Fruit fly (Drosophila melanogaster) whole organism, embryonic: ENCODE results near the gene SsRbeta.

ENCODE experiments used
- Atf6 ChIP-seq: fragments of 200-800 bp; sonication (Bioruptor generic); IDR thresholded peaks from 2 replicates; pipeline ENCODE4 v1.3.6; 2022; ENCODE audit warnings: missing biosample characterization, missing genetic modification characterization
- B-H2 ChIP-seq: fragments of 200-800 bp; sonication (Bioruptor generic); optimal IDR thresholded peaks from 2 replicates; lab custom pipeline; 2018; ENCODE audit warnings: missing biosample characterization, mild to moderate bottlenecking, missing genetic modification characterization
- CG10431 ChIP-seq: fragments of 200-800 bp; sonication (Bioruptor generic); optimal IDR thresholded peaks from 3 replicates; lab custom pipeline; 2018; ENCODE audit warnings: missing biosample characterization, mild to moderate bottlenecking, missing genetic modification characterization
- CG10462 ChIP-seq: fragments of 200-800 bp; sonication (Bioruptor generic); optimal IDR thresholded peaks from 2 replicates; lab custom pipeline; 2016; ENCODE audit warnings: missing biosample characterization, missing genetic modification characterization
- CG10654 ChIP-seq: fragments of 200-800 bp; sonication (Bioruptor generic); optimal IDR thresholded peaks from 2 replicates; lab custom pipeline; 2016; ENCODE audit warnings: missing biosample characterization, missing genetic modification characterization
- CG13287 ChIP-seq: fragments of 200-800 bp; sonication (Bioruptor generic); IDR thresholded peaks from 2 replicates; pipeline ENCODE4 v1.3.6; 2022; ENCODE audit warnings: missing biosample characterization, missing genetic modification characterization; ENCODE audit not compliant: partially characterized antibody
- CG1602 ChIP-seq: fragments of 200-800 bp; sonication (Bioruptor generic); optimal IDR thresholded peaks from 3 replicates; lab custom pipeline; 2016; ENCODE audit warnings: missing biosample characterization, missing genetic modification characterization
- CG17186 ChIP-seq: fragments of 200-800 bp; sonication (Bioruptor generic); optimal IDR thresholded peaks from 3 replicates; lab custom pipeline; 2017; ENCODE audit warnings: missing biosample characterization, missing genetic modification reagents, missing genetic modification characterization
- CG18476 ChIP-seq: fragments of 200-800 bp; sonication (Bioruptor generic); optimal IDR thresholded peaks from 2 replicates; lab custom pipeline; 2016; ENCODE audit warnings: missing biosample characterization, mild to moderate bottlenecking, missing genetic modification characterization
- CG2678 ChIP-seq: fragments of 200-800 bp; sonication (Bioruptor generic); optimal IDR thresholded peaks from 3 replicates; lab custom pipeline; 2019; ENCODE audit warnings: missing biosample characterization, mild to moderate bottlenecking, missing genetic modification characterization, moderate library complexity
- CG31224 ChIP-seq: fragments of 200-800 bp; sonication (Bioruptor generic); IDR thresholded peaks from 2 replicates; pipeline ENCODE4 v1.3.6; 2022; ENCODE audit warnings: missing biosample characterization, missing genetic modification characterization
- CG3838 ChIP-seq: fragments of 200-800 bp; sonication (Bioruptor generic); optimal IDR thresholded peaks from 3 replicates; lab custom pipeline; 2016; ENCODE audit warnings: missing biosample characterization, missing genetic modification characterization
- CG4820 ChIP-seq: fragments of 200-800 bp; sonication (Bioruptor generic); optimal IDR thresholded peaks from 3 replicates; lab custom pipeline; 2016; ENCODE audit warnings: missing biosample characterization, missing genetic modification characterization
- CG7271 ChIP-seq: fragments of 200-800 bp; sonication (Bioruptor generic); optimal IDR thresholded peaks from 2 replicates; lab custom pipeline; 2018; ENCODE audit warnings: missing biosample characterization, mild to moderate bottlenecking, missing genetic modification characterization, moderate library complexity
- CG7357 ChIP-seq: fragments of 200-800 bp; sonication (Bioruptor generic); IDR thresholded peaks from 3 replicates; pipeline ENCODE4 v1.3.6; 2022; ENCODE audit warnings: missing biosample characterization, missing genetic modification characterization
- CG8944 ChIP-seq: fragments of 200-800 bp; sonication (Bioruptor generic); optimal IDR thresholded peaks from 3 replicates; lab custom pipeline; 2016; ENCODE audit warnings: missing biosample characterization, missing genetic modification characterization
- CG9437 ChIP-seq: fragments of 200-800 bp; sonication (Bioruptor generic); optimal IDR thresholded peaks from 2 replicates; lab custom pipeline; 2018; ENCODE audit warnings: missing biosample characterization, mild to moderate bottlenecking, missing genetic modification characterization
- Camta ChIP-seq: fragments of 200-800 bp; sonication (Bioruptor generic); optimal IDR thresholded peaks from 2 replicates; lab custom pipeline; 2016; ENCODE audit warnings: missing biosample characterization, missing genetic modification characterization
- D ChIP-seq, 2 experiments: fragments of 200-800 bp in 1 of 2; fragments of >200 bp in 1 of 2; sonication (Bioruptor generic) in 1 of 2; optimal IDR thresholded peaks; 2 replicates in 1 of 2; 3 replicates in 1 of 2; lab custom pipeline; 2017; ENCODE audit warnings: mild to moderate bottlenecking in 1 of 2, missing biosample characterization in 1 of 2, missing genetic modification characterization in 1 of 2, missing genetic modification reagents in 1 of 2
- D19A ChIP-seq: fragments of 200-800 bp; optimal IDR thresholded peaks from 3 replicates; lab custom pipeline; 2019; ENCODE audit warnings: missing biosample characterization, mild to moderate bottlenecking, missing genetic modification characterization, moderate library complexity
- Dad ChIP-seq: fragments of 200-800 bp; sonication (Bioruptor generic); optimal IDR thresholded peaks from 3 replicates; lab custom pipeline; 2016; ENCODE audit warnings: missing biosample characterization, missing genetic modification characterization
- Dfd ChIP-seq, 2 experiments: fragments of >200 bp; optimal IDR thresholded peaks; 2 replicates each; lab custom pipeline; 2017; ENCODE audit warnings: missing biosample characterization in 2 of 2, missing genetic modification characterization in 2 of 2
- Doc3 ChIP-seq: fragments of 200-800 bp; sonication (Bioruptor generic); IDR thresholded peaks from 3 replicates; pipeline ENCODE4 v1.3.6; 2022; ENCODE audit warnings: missing biosample characterization, missing genetic modification characterization; ENCODE audit not compliant: partially characterized antibody
- ERR ChIP-seq: fragments of 200-800 bp; sonication (Bioruptor generic); optimal IDR thresholded peaks from 2 replicates; lab custom pipeline; 2016; ENCODE audit warnings: missing biosample characterization, missing genetic modification characterization
- Ets65A ChIP-seq: fragments of 200-800 bp; sonication (Bioruptor generic); peaks from one replicate; lab custom pipeline; 2016; ENCODE audit warnings: missing biosample characterization, missing genetic modification characterization
- Hand ChIP-seq: fragments of 200-800 bp; sonication (Bioruptor generic); optimal IDR thresholded peaks from 2 replicates; lab custom pipeline; 2017; ENCODE audit warnings: mild to moderate bottlenecking, missing biosample characterization, missing genetic modification reagents, missing genetic modification characterization
- HmgZ ChIP-seq: fragments of 200-800 bp; sonication (Bioruptor generic); optimal IDR thresholded peaks from 2 replicates; lab custom pipeline; 2018; ENCODE audit warnings: missing biosample characterization, mild to moderate bottlenecking, missing genetic modification characterization
- Hr39 ChIP-seq: fragments of >200 bp; optimal IDR thresholded peaks from 2 replicates; lab custom pipeline; 2017
- Lhr ChIP-seq: fragments of 200-800 bp; sonication (Bioruptor generic); optimal IDR thresholded peaks from 3 replicates; lab custom pipeline; 2017; ENCODE audit warnings: mild to moderate bottlenecking, missing biosample characterization, missing genetic modification reagents, missing genetic modification characterization
- Mrtf ChIP-seq: fragments of 200-800 bp; sonication (Bioruptor generic); IDR thresholded peaks from 3 replicates; pipeline ENCODE4 v1.3.6; 2022; ENCODE audit warnings: missing biosample characterization, missing genetic modification characterization
- Oaz ChIP-seq: fragments of 200-800 bp; sonication (Bioruptor generic); IDR thresholded peaks from 2 replicates; pipeline ENCODE4 v1.3.6; 2022; ENCODE audit warnings: missing biosample characterization, missing genetic modification characterization
- Sin3A ChIP-seq: fragments of >200 bp; optimal IDR thresholded peaks from 2 replicates; lab custom pipeline; 2018
- Sox102F ChIP-seq: fragments of 200-800 bp; sonication (Bioruptor generic); optimal IDR thresholded peaks from 2 replicates; lab custom pipeline; 2018; ENCODE audit warnings: missing biosample characterization, mild to moderate bottlenecking, missing genetic modification characterization, moderate library complexity
- Ssrp ChIP-seq: fragments of 200-800 bp; sonication (Bioruptor generic); optimal IDR thresholded peaks from 2 replicates; lab custom pipeline; 2018; ENCODE audit warnings: missing biosample characterization, mild to moderate bottlenecking, missing genetic modification characterization, moderate library complexity
- TFAM ChIP-seq: fragments of 200-800 bp; sonication (Bioruptor generic); optimal IDR thresholded peaks from 2 replicates; lab custom pipeline; 2017; ENCODE audit warnings: missing biosample characterization, missing genetic modification characterization, inconsistent platforms
- Vsx1 ChIP-seq: fragments of 200-800 bp; sonication (Bioruptor generic); optimal IDR thresholded peaks from 2 replicates; lab custom pipeline; 2017; ENCODE audit warnings: missing biosample characterization, mild to moderate bottlenecking, missing genetic modification characterization, missing genetic modification reagents
- amos ChIP-seq: fragments of 200-800 bp; sonication (Bioruptor generic); IDR thresholded peaks from 2 replicates; pipeline ENCODE4 v1.3.6; 2022; ENCODE audit warnings: missing biosample characterization, missing genetic modification characterization; ENCODE audit not compliant: partially characterized antibody
- ase ChIP-seq: fragments of 200-800 bp; sonication (Bioruptor generic); IDR thresholded peaks from 3 replicates; pipeline ENCODE4 v1.3.6; 2022; ENCODE audit warnings: missing biosample characterization, missing genetic modification characterization
- br ChIP-seq: fragments of >200 bp; optimal IDR thresholded peaks from 2 replicates; lab custom pipeline; 2017
- dmrt11E ChIP-seq: fragments of 200-800 bp; sonication (Bioruptor generic); optimal IDR thresholded peaks from 3 replicates; lab custom pipeline; 2018; ENCODE audit warnings: missing biosample characterization, mild to moderate bottlenecking, missing genetic modification characterization, moderate library complexity
- ewg ChIP-seq: fragments of 200-800 bp; sonication (Bioruptor generic); optimal IDR thresholded peaks from 3 replicates; lab custom pipeline; 2017; ENCODE audit warnings: mild to moderate bottlenecking, missing biosample characterization, missing genetic modification reagents, missing genetic modification characterization
- hbn ChIP-seq: fragments of 200-800 bp; sonication (Bioruptor generic); IDR thresholded peaks from 2 replicates; pipeline ENCODE4 v1.3.6; 2022; ENCODE audit warnings: missing biosample characterization, missing genetic modification characterization; ENCODE audit not compliant: partially characterized antibody
- jing ChIP-seq: fragments of 200-800 bp; sonication (Bioruptor generic); optimal IDR thresholded peaks from 2 replicates; lab custom pipeline; 2018; ENCODE audit warnings: missing biosample characterization, mild to moderate bottlenecking, missing genetic modification characterization
- mld ChIP-seq: fragments of 200-800 bp; sonication (Bioruptor generic); IDR thresholded peaks from 3 replicates; pipeline ENCODE4 v1.3.6; 2022; ENCODE audit warnings: missing biosample characterization, missing genetic modification characterization; ENCODE audit not compliant: partially characterized antibody
- psq ChIP-seq: fragments of 200-800 bp; sonication (Bioruptor generic); optimal IDR thresholded peaks from 2 replicates; lab custom pipeline; 2017; ENCODE audit warnings: missing biosample characterization, missing genetic modification characterization
- sens ChIP-seq: fragments of 200-800 bp; sonication (Bioruptor generic); peaks from one replicate; lab custom pipeline; 2016; ENCODE audit warnings: missing biosample characterization, missing genetic modification characterization
- sim ChIP-seq: fragments of 200-800 bp; sonication (Bioruptor generic); IDR thresholded peaks from 2 replicates; pipeline ENCODE4 v1.3.6; 2022; ENCODE audit warnings: missing biosample characterization, missing genetic modification characterization
- so ChIP-seq: fragments of 200-800 bp; sonication (Bioruptor generic); IDR thresholded peaks from 3 replicates; pipeline ENCODE4 v1.3.6; 2022; ENCODE audit warnings: missing biosample characterization, missing genetic modification characterization
- sr ChIP-seq: fragments of 200-800 bp; sonication (Bioruptor generic); IDR thresholded peaks from 3 replicates; pipeline ENCODE4 v1.3.6; 2022; ENCODE audit warnings: missing biosample characterization, missing genetic modification characterization
- stc ChIP-seq: fragments of 200-800 bp; sonication (Bioruptor generic); IDR thresholded peaks from 2 replicates; pipeline ENCODE4 v1.3.6; 2022; ENCODE audit warnings: missing biosample characterization, missing genetic modification characterization
- zen ChIP-seq: fragments of 200-800 bp; sonication (Bioruptor generic); optimal IDR thresholded peaks from 3 replicates; lab custom pipeline; 2018; ENCODE audit warnings: missing biosample characterization, mild to moderate bottlenecking, missing genetic modification characterization, moderate library complexity
- zen2 ChIP-seq: fragments of 200-800 bp; sonication (Bioruptor generic); IDR thresholded peaks from 3 replicates; pipeline ENCODE4 v1.3.6; 2022; ENCODE audit warnings: missing biosample characterization, missing genetic modification characterization; ENCODE audit not compliant: partially characterized antibody

Gene SsRbeta

dm6 chr3L:16139131-16139530 lies 9.7 kb downstream of the SsRbeta start (continued):
- TF ChIP-seq CG9437 (GFP tag; lab: Kevin White, UChicago) (no peak), zen2 (GFP tag; lab: Robert Waterston, UW) (no peak), Oaz (GFP tag; lab: Robert Waterston, UW) (no peak), Atf6 (GFP tag; lab: Robert Waterston, UW) (no peak), B-H2 (GFP tag; lab: Kevin White, UChicago) (no peak), Ets65A (GFP tag; lab: Kevin White, UChicago) (no peak), CG4820 (GFP tag; lab: Kevin White, UChicago) (no peak), HmgZ (tag; lab: Kevin White, UChicago) (peak; percentile 42), Hand (GFP tag; lab: Kevin White, UChicago) (no peak), br (lab: Kevin White, UChicago) (no peak), Doc3 (no peak), psq (GFP tag; lab: Kevin White, UChicago) (no peak), CG7357 (no peak), mld (no peak), amos (GFP tag; lab: Robert Waterston, UW) (peak; percentile 48; the same call in 1 of the 2 replicates), hbn (GFP tag; lab: Robert Waterston, UW) (no peak), Lhr (peak; percentile 33), CG1602 (GFP tag; lab: Kevin White, UChicago) (no peak), Ssrp (tag; lab: Kevin White, UChicago) (no peak), Mrtf (GFP tag; lab: Robert Waterston, UW) (no peak), CG18476 (GFP tag; lab: Kevin White, UChicago) (no peak), CG10431 (GFP tag; lab: Kevin White, UChicago) (no peak), CG17186 (peak; percentile 20), CG10462 (GFP tag; lab: Kevin White, UChicago) (no peak), ase (GFP tag; lab: Robert Waterston, UW) (no peak), CG2678 (tag; lab: Kevin White, UChicago) (no peak), CG10654 (no peak), stc (GFP tag; lab: Robert Waterston, UW) (no peak), CG7271 (no peak), so (GFP tag; lab: Robert Waterston, UW) (no peak), Dad (no peak), sens (GFP tag; lab: Kevin White, UChicago) (no peak), sim (GFP tag; lab: Robert Waterston, UW) (no peak), D19A (no peak), D (optimal IDR thresholded peaks at IDR 0.05; lab: Kevin White, UChicago) (no peak), D (GFP tag; optimal IDR thresholded peaks at IDR 0.05; lab: Kevin White, UChicago) (no peak), CG8944 (GFP tag; lab: Kevin White, UChicago) (no peak), Sox102F (no peak), Sin3A (no peak), TFAM (GFP tag; lab: Kevin White, UChicago) (no peak), dmrt11E (no peak), Dfd (GFP tag; optimal IDR thresholded peaks at IDR 0.05; lab: Kevin White, UChicago) (no peak), ewg (no peak), CG13287 (GFP tag; lab: Robert Waterston, UW) (peak; percentile 48), Vsx1 (GFP tag; lab: Kevin White, UChicago) (no peak), CG31224 (GFP tag; lab: Robert Waterston, UW) (no peak), jing (GFP tag; lab: Kevin White, UChicago) (no peak), zen (tag; lab: Kevin White, UChicago) (no peak), sr (GFP tag; lab: Robert Waterston, UW) (no peak), CG3838 (GFP tag; lab: Kevin White, UChicago) (no peak), ERR (GFP tag; lab: Kevin White, UChicago) (no peak), Camta (no peak), Hr39 (lab: Kevin White, UChicago) (no peak)
